Fruit fly (Drosophila melanogaster) whole organism, prepupa: ENCODE results near the gene Gcn5.

Experiments used
- Eip78C ChIP-seq: fragments of 200-800 bp; sonication (Bioruptor generic); peaks from one replicate; lab custom pipeline; 2016; ENCODE audit warnings: missing biosample characterization, missing genetic modification characterization
- esn ChIP-seq: fragments of 200-800 bp; sonication (Bioruptor generic); optimal IDR thresholded peaks from 2 replicates; lab custom pipeline; 2016; ENCODE audit warnings: missing biosample characterization, mild to moderate bottlenecking, missing genetic modification characterization, moderate library complexity
- net ChIP-seq: fragments of 200-800 bp; sonication (Bioruptor generic); optimal IDR thresholded peaks from 3 replicates; lab custom pipeline; 2016; ENCODE audit warnings: missing biosample characterization, missing genetic modification characterization

DNA sequence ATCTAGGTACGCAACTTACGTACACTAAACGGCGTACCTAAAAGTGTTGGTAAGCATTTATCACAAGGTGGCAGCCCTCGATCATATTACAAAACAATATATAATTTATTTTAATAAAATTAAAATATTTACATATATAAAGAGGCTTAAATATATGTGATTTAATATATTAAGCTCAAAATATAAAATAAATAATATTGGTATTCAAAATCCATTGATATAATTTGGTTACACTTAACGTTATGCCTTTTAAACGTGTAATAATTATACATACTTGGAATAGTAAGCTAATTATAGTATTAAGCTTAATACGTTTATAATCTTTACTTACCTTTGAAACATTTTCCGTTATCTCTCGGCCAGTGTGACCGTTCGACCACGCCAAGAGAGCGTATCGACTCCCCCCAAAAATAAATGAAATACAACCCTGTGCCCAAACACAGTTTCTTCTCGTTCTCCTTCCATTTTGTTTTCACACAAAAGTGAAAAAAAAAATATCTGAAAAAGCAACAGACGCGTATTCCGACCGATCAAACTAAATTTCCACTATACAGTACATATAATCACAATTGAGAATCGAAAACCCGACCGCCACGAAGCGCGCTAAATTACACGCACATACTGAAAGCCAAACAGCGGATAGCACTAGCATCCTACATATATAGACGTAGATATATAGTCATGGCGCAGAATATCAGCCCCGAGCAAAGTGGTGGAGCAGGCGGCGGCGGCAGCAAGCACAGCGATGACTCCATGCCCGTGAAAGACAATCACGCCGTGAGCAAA is 19.8 kb downstream of the Gcn5 start, which contains the start of the genes CG10646 and vih:
- TF ChIP-seq net (GFP tag; lab: Kevin White, UChicago) (no peak), Eip78C (GFP tag; lab: Kevin White, UChicago) (no peak), esn (GFP tag; lab: Kevin White, UChicago) (peak; percentile 54)
